Fruit fly (Drosophila melanogaster) Kc167 (cell line): ENCODE measurements around the gene Hk.

Experiments used
- Myc ChIP-seq: fragments of >200 bp; optimal IDR thresholded peaks from 2 replicates; lab custom pipeline; 2017; ENCODE audit warnings: missing external identifiers
- Sin3A ChIP-seq: fragments of >200 bp; optimal IDR thresholded peaks from 2 replicates; lab custom pipeline; 2018; ENCODE audit warnings: missing external identifiers
- h ChIP-seq: fragments of >200 bp; optimal IDR thresholded peaks from 3 replicates; lab custom pipeline; 2018; ENCODE audit warnings: missing external identifiers
- insv ChIP-seq: fragments of >200 bp; optimal IDR thresholded peaks from 3 replicates; lab custom pipeline; 2018; ENCODE audit warnings: missing external identifiers
- psq ChIP-seq: fragments of >200 bp; optimal IDR thresholded peaks from 2 replicates; lab custom pipeline; 2017; ENCODE audit warnings: missing external identifiers
- ttk ChIP-seq: sonication (Bioruptor generic); optimal IDR thresholded peaks from 2 replicates; lab custom pipeline; 2017; ENCODE audit warnings: missing external identifiers

Hk gene

DNA sequence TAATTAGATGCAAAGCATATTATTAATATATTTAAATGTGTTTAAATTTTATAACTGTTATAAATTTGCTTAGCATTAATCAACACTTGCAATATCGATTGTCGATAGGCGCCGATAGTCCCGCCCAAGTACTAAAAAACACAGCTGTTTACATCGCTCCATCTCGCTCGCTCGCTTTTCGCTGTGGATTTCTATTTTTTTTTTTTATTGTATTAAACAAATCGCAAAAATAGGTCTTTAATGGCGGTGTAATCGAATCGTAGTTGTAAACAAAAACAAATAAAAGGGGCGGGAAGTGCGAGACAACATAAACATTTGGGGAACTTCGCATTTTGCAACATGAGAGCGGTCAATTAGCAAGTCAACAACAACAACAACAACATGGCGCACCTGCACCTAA, 43.3 kb downstream of the Hk start, which contains the start of gene CG34408:
CG34408 (plus strand) TSS at position 156 of the 400 bp plus-strand sequence.
- TF ChIP-seq ttk (no peak), h (lab: Kevin White, UChicago) (no peak), Sin3A (no peak), Myc (no peak), psq (lab: Kevin White, UChicago) (no peak), insv (lab: Kevin White, UChicago) (no peak)

dm6 chrX:10219039-10219438, 44.2 kb downstream of the Hk start, which contains the start of gene CG15308:
Gene CG15308 (minus strand): TSS chrX:10219139.
- TF ChIP-seq Myc (no peak), psq (lab: Kevin White, UChicago) (no peak), ttk (no peak), insv (lab: Kevin White, UChicago) (no peak), h (lab: Kevin White, UChicago) (no peak), Sin3A (no peak)

DNA sequence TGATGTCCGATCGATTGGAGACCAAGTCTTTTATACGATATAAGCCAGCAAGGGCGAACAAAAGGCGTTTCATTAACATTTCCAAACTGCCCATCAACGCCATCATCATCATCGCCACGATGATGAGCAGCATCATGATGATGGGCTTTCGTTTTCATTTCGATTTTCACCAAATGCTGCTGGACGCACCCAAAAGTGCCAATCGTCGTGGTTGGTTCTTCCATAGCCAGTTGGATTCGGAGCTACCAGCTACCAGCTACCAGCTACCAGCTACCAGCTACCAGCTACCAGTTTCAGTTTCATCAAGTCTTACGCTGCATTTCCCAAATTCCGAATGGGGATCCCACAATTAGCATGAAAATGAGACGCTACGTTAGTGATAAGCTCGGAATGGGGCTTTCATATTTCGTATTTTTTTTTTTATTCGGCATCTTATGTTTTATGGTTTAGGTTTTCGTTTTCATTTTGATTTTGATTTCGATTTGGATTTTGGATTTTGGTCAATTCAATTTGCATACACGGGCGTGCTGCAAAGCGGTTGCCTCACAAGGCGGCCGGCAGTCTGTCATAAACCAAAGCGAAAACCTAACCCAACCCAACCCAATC, 46.5 kb downstream of the Hk start, which contains the start of gene CG2962:
CG2962 (minus strand) TSS at position 9 of the 606 bp plus-strand sequence.
- TF ChIP-seq Sin3A: no peak
- TF ChIP-seq psq (lab: Kevin White, UChicago): no peak
- no peak for TF ChIP-seq insv (lab: Kevin White, UChicago)
- TF ChIP-seq h (lab: Kevin White, UChicago): no peak
- TF ChIP-seq Myc: no peak
- TF ChIP-seq ttk: no peak

DNA sequence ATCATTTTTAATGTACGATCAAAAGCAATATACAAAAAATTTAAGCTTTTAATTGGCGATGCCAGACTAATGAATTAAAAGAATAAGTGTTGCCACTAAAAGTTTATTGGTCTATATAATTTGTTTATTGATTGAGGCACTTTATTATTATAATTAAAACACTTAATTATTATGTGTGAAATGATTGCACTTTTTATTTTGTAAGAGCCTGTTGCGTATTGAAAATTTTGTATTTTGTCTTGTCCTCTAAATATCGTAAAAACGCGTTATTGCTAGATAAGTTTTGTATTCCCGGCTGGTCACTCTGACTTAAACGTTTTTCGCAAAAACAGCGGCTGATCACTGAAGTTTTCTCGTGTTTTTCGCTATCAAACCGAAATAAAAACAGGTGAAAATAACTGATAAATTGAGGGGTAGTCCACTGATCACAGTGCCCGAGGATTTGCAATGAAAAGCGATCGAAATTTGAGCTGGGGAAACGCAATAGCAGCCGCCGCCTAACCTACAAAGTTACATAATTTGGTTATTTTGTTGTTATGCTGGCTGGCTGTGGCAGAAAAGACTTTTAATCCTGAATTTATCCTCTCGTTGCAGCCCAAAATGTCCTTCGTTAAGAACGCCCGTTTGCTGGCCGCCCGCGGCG, 50.5 kb downstream of the Hk start, which contains the start of gene ATPsyndelta:
ATPsyndelta (plus strand) TSS at position 284 of the 643 bp plus-strand sequence.
- TF ChIP-seq ttk (no peak), h (lab: Kevin White, UChicago) (no peak), insv (lab: Kevin White, UChicago) (no peak), Myc (no peak), psq (lab: Kevin White, UChicago) (no peak), Sin3A (no peak)

DNA sequence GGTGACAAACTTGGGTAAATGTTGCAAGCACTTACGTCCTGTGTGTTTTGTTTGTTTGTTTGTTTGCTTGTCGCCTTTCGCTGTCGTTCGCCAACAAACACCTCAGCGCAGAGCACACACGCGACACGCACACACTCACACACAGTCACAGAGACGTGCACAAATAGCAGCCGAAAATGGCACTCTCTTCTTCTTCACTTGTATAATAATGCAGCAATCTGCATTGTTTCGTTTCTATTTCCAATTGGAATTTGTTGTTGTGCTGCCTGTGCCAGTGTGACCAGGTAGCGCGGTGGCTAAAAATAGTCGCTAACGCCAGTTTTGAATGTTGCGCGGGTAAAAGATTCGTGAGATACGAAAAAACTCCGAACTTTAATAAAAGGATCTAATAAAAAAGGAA, 51.2 kb downstream of the Hk start, which contains the start of gene Ypel:
Ypel (minus strand) TSS at position 257 of the 400 bp plus-strand sequence.
- TF ChIP-seq psq (lab: Kevin White, UChicago): no peak
- no peak for TF ChIP-seq Sin3A
- no peak for TF ChIP-seq Myc
- no peak for TF ChIP-seq ttk
- TF ChIP-seq h (lab: Kevin White, UChicago): no peak
- TF ChIP-seq insv (lab: Kevin White, UChicago): no peak

dm6 chrX:10211128-10211914, 52.0 kb downstream of the Hk start:
- no peak for TF ChIP-seq insv (lab: Kevin White, UChicago)
- no peak for TF ChIP-seq h (lab: Kevin White, UChicago)
- no peak for TF ChIP-seq Sin3A
- TF ChIP-seq Myc: no peak
- no peak for TF ChIP-seq ttk
- TF ChIP-seq psq (lab: Kevin White, UChicago): no peak

DNA sequence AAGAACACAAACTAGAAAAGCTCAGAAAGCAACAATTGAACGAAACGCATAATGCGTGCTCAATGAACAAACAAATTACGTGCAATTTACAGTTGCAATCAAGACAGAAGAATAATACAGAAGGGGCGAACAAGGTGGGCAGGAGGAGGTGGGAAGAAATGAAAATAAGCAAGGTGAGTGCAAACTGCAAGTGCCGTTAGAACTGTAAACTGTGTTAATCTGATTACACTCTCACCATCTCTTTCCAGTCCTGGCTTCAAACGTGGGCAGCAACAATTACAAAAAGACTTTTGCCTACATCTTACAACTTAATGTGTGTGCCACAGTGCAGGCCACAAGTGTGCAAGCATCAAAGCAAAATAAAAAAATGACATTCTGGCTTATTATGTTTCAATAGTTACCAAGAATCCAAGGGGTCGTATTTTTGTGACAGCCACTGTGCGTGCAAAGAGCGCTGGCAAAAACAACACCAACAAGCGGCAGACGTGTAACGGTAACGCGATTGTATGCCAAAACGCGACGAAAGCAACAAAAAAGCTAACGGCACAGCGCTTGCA, 52.9 kb downstream of the Hk start:
- TF ChIP-seq insv (lab: Kevin White, UChicago) (no peak), h (lab: Kevin White, UChicago) (no peak), Sin3A (no peak), psq (lab: Kevin White, UChicago) (no peak), ttk (no peak), Myc (no peak)

dm6 chrX:10209556-10210164, 53.6 kb downstream of the Hk start:
- no peak for TF ChIP-seq insv (lab: Kevin White, UChicago)
- TF ChIP-seq h (lab: Kevin White, UChicago): no peak
- no peak for TF ChIP-seq Sin3A
- TF ChIP-seq psq (lab: Kevin White, UChicago): no peak
- no peak for TF ChIP-seq Myc

DNA sequence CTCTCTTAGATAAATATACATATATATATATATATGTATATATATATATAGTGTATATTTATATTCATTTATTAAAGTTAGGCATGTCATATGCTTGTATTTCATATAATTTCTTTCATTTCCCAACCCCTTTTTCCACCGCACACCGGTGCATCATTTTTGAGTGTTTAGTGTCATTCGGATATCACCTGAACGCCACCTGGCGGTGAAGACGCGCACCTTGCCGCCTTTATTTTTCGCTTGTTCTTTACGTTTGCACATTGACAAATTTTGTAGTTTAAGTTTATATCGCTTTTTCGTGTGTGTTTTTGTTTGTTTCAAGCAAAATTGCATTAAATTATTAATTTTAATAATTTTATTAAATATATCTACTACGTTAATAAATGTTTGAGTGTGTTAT, 57.2 kb downstream of the Hk start:
- no peak for TF ChIP-seq insv (lab: Kevin White, UChicago)
- TF ChIP-seq psq (lab: Kevin White, UChicago): no peak
- no peak for TF ChIP-seq ttk
- TF ChIP-seq Myc: no peak
- TF ChIP-seq h (lab: Kevin White, UChicago): no peak
- TF ChIP-seq Sin3A: no peak

DNA sequence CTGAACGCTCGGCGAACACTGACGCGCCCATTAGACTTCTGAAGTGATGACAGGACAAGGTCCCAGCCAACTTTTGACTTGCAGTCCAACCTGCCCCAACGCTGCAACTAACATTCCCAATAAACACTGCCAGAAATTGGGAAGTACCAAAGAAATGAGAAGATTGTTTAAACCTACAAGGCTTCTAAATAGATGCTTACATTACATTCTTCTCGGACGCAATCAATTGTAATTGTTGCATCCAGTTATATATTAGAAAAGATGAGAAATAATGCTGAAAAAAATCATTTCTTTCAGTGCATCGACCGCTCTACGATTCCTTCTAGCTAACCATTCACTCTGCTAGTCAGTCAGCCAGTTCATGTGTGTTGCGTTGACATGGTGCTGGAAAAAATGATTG, 60.7 kb downstream of the Hk start:
- TF ChIP-seq h (lab: Kevin White, UChicago) (no peak), ttk (no peak), insv (lab: Kevin White, UChicago) (no peak), Myc (no peak)

DNA sequence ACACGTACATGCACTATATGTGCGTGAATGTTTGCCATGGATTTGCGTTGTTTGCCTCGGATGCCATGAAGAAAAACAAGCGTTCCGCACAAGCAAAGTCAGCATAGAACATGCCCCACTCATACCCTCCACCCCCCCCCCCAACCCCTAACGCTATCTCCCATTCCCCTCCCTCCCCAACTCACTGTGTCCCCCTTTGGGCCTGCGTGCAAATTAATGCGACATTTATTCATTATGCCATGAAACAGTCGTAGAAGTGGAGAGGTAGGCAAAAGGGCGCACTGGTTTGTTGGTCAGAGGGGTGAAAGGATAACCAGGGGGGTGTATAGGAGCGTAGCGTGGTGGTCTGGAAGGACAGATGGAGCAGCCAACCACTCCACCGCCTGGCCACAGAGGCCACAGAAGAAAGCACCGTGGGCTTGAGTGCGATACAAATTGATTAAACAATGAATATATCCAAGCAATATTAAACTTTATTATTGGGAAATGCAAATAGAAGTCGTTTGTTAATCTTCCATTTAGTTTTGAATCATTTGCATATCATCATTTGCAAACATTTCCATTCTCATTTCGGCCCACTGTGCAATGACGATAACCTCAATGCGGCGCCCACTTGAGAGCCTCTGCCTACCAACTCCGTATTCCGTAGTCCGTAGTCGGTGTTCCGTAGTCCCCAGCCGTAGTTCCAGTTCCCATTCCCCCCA, 78.8 kb downstream of the Hk start:
- TF ChIP-seq h (lab: Kevin White, UChicago) (no peak), Myc (no peak), insv (lab: Kevin White, UChicago) (no peak), ttk (no peak), Sin3A (no peak), psq (lab: Kevin White, UChicago) (no peak)
